Fruit fly (Drosophila melanogaster) whole organism, embryonic: ENCODE measurements around the gene Pop5.

Source experiments
- Aef1 ChIP-seq: fragments of 200-800 bp; sonication (Bioruptor generic); IDR thresholded peaks from 3 replicates; pipeline ENCODE4 v1.3.6; 2022; ENCODE audit warnings: missing biosample characterization, missing genetic modification characterization
- CG10147 ChIP-seq: fragments of 200-800 bp; sonication (Bioruptor generic); optimal IDR thresholded peaks from 2 replicates; lab custom pipeline; 2019; ENCODE audit warnings: missing biosample characterization, mild to moderate bottlenecking, missing genetic modification characterization, moderate library complexity
- CG10366 ChIP-seq: fragments of 200-800 bp; sonication (Bioruptor generic); IDR thresholded peaks from 2 replicates; pipeline ENCODE4 v1.3.6; 2022; ENCODE audit warnings: missing biosample characterization, missing genetic modification characterization
- CG11456 ChIP-seq: fragments of 200-800 bp; sonication (Bioruptor generic); IDR thresholded peaks from 3 replicates; pipeline ENCODE4 v1.3.6; 2022; ENCODE audit warnings: missing biosample characterization, missing genetic modification characterization
- CG14667 ChIP-seq: fragments of 200-800 bp; sonication (Bioruptor generic); IDR thresholded peaks from 2 replicates; pipeline ENCODE4 v1.3.6; 2022; ENCODE audit warnings: missing biosample characterization, missing genetic modification characterization
- CG1529 ChIP-seq: fragments of 200-800 bp; sonication (Bioruptor generic); optimal IDR thresholded peaks from 3 replicates; lab custom pipeline; 2018; ENCODE audit warnings: missing biosample characterization, missing genetic modification characterization
- CG18764 ChIP-seq: fragments of 200-800 bp; sonication (Bioruptor generic); optimal IDR thresholded peaks from 3 replicates; lab custom pipeline; 2016; ENCODE audit warnings: missing biosample characterization, missing genetic modification characterization
- CG3281 ChIP-seq: fragments of 200-800 bp; sonication (Bioruptor generic); optimal IDR thresholded peaks from 3 replicates; lab custom pipeline; 2017; ENCODE audit warnings: missing biosample characterization, mild to moderate bottlenecking, missing genetic modification characterization
- CG33213 ChIP-seq: fragments of 200-800 bp; sonication (Bioruptor generic); optimal IDR thresholded peaks from 3 replicates; lab custom pipeline; 2016; ENCODE audit warnings: missing biosample characterization, missing genetic modification characterization
- CG3407 ChIP-seq: fragments of 200-800 bp; sonication (Bioruptor generic); optimal IDR thresholded peaks from 2 replicates; lab custom pipeline; 2018; ENCODE audit warnings: missing biosample characterization, mild to moderate bottlenecking, missing genetic modification characterization
- CG34224 ChIP-seq: fragments of 200-800 bp; sonication (Bioruptor generic); IDR thresholded peaks from 3 replicates; pipeline ENCODE4 v1.3.6; 2022; ENCODE audit warnings: missing biosample characterization, missing genetic modification characterization; ENCODE audit not compliant: partially characterized antibody
- CG9437 ChIP-seq: fragments of 200-800 bp; sonication (Bioruptor generic); optimal IDR thresholded peaks from 2 replicates; lab custom pipeline; 2018; ENCODE audit warnings: missing biosample characterization, mild to moderate bottlenecking, missing genetic modification characterization
- CG9797 ChIP-seq: fragments of 200-800 bp; sonication (Bioruptor generic); optimal IDR thresholded peaks from 3 replicates; lab custom pipeline; 2018; ENCODE audit warnings: missing biosample characterization, mild to moderate bottlenecking, missing genetic modification characterization
- Doc3 ChIP-seq: fragments of 200-800 bp; sonication (Bioruptor generic); IDR thresholded peaks from 3 replicates; pipeline ENCODE4 v1.3.6; 2022; ENCODE audit warnings: missing biosample characterization, missing genetic modification characterization; ENCODE audit not compliant: partially characterized antibody
- Dref ChIP-seq: fragments of 200-800 bp; sonication (Bioruptor generic); IDR thresholded peaks from 2 replicates; pipeline ENCODE4 v1.3.6; 2022; ENCODE audit warnings: missing biosample characterization, missing genetic modification characterization
- HLH3B ChIP-seq: fragments of 200-800 bp; sonication (Bioruptor generic); IDR thresholded peaks from 2 replicates; pipeline ENCODE4 v1.3.6; 2022; ENCODE audit warnings: missing biosample characterization, missing genetic modification characterization
- HmgZ ChIP-seq: fragments of 200-800 bp; sonication (Bioruptor generic); optimal IDR thresholded peaks from 2 replicates; lab custom pipeline; 2018; ENCODE audit warnings: missing biosample characterization, mild to moderate bottlenecking, missing genetic modification characterization
- Hmr ChIP-seq: fragments of 200-800 bp; sonication (Bioruptor generic); optimal IDR thresholded peaks from 3 replicates; lab custom pipeline; 2017; ENCODE audit warnings: mild to moderate bottlenecking, missing biosample characterization, missing genetic modification reagents, missing genetic modification characterization
- Lpt ChIP-seq: fragments of >200 bp; optimal IDR thresholded peaks from 2 replicates; lab custom pipeline; 2018; ENCODE audit warnings: missing biosample characterization, missing genetic modification characterization
- Med ChIP-seq: fragments of 200-800 bp; sonication (Bioruptor generic); peaks from one replicate; lab custom pipeline; 2016; ENCODE audit warnings: missing biosample characterization, missing genetic modification characterization, mild to moderate bottlenecking, inconsistent platforms, moderate library complexity
- NFAT ChIP-seq: fragments of 200-800 bp; sonication (Bioruptor generic); IDR thresholded peaks from 2 replicates; pipeline ENCODE4 v1.3.6; 2022; ENCODE audit warnings: missing biosample characterization, missing genetic modification characterization
- Opbp ChIP-seq: fragments of 200-800 bp; sonication (Bioruptor generic); IDR thresholded peaks from 3 replicates; pipeline ENCODE4 v1.3.6; 2022; ENCODE audit warnings: missing biosample characterization, missing genetic modification characterization; ENCODE audit not compliant: partially characterized antibody
- Rx ChIP-seq: fragments of 200-800 bp; sonication (Bioruptor generic); IDR thresholded peaks from 2 replicates; pipeline ENCODE4 v1.3.6; 2022; ENCODE audit warnings: missing biosample characterization, missing genetic modification characterization
- Spps ChIP-seq: fragments of 200-800 bp; sonication (Bioruptor generic); optimal IDR thresholded peaks from 2 replicates; lab custom pipeline; 2018; ENCODE audit warnings: missing biosample characterization, mild to moderate bottlenecking, missing genetic modification characterization
- Sry-δ ChIP-seq: fragments of 200-800 bp; sonication (Bioruptor generic); optimal IDR thresholded peaks from 2 replicates; lab custom pipeline; 2016; ENCODE audit warnings: missing biosample characterization, missing genetic modification characterization
- TFAM ChIP-seq: fragments of 200-800 bp; sonication (Bioruptor generic); optimal IDR thresholded peaks from 2 replicates; lab custom pipeline; 2017; ENCODE audit warnings: missing biosample characterization, missing genetic modification characterization, inconsistent platforms
- Taf1 ChIP-seq: fragments of 200-800 bp; sonication (Bioruptor generic); IDR thresholded peaks from 2 replicates; pipeline ENCODE4 v1.3.6; 2022; ENCODE audit warnings: missing biosample characterization, missing genetic modification characterization
- Xrp1 ChIP-seq: fragments of 200-800 bp; sonication (Bioruptor generic); IDR thresholded peaks from 2 replicates; pipeline ENCODE4 v1.3.6; 2022; ENCODE audit warnings: missing biosample characterization, missing genetic modification characterization
- bab2 ChIP-seq: fragments of 200-800 bp; sonication (Bioruptor generic); optimal IDR thresholded peaks from 2 replicates; lab custom pipeline; 2016; ENCODE audit warnings: missing biosample characterization, missing genetic modification characterization
- cad ChIP-seq: fragments of >200 bp; optimal IDR thresholded peaks from 2 replicates; lab custom pipeline; 2017; ENCODE audit warnings: missing biosample characterization, missing genetic modification characterization
- chm ChIP-seq: fragments of 200-800 bp; sonication (Bioruptor generic); IDR thresholded peaks from 2 replicates; pipeline ENCODE4 v1.3.6; 2022; ENCODE audit warnings: missing biosample characterization, missing genetic modification characterization
- dm ChIP-seq: fragments of 200-800 bp; sonication (Bioruptor generic); optimal IDR thresholded peaks from 3 replicates; lab custom pipeline; 2016; ENCODE audit warnings: missing biosample characterization, missing genetic modification characterization
- dmrt11E ChIP-seq: fragments of 200-800 bp; sonication (Bioruptor generic); optimal IDR thresholded peaks from 3 replicates; lab custom pipeline; 2018; ENCODE audit warnings: missing biosample characterization, mild to moderate bottlenecking, missing genetic modification characterization, moderate library complexity
- esg ChIP-seq: fragments of 200-800 bp; sonication (Bioruptor generic); conservative IDR thresholded peaks from 2 replicates; pipeline ENCODE4 v1.3.6; 2022; ENCODE audit warnings: missing biosample characterization, missing genetic modification characterization
- fd64A ChIP-seq: fragments of 200-800 bp; sonication (Bioruptor generic); optimal IDR thresholded peaks from 3 replicates; lab custom pipeline; 2018; ENCODE audit warnings: missing biosample characterization, mild to moderate bottlenecking, missing genetic modification characterization
- fd96Cb ChIP-seq: fragments of 200-800 bp; sonication (Bioruptor generic); optimal IDR thresholded peaks from 2 replicates; lab custom pipeline; 2018; ENCODE audit warnings: missing biosample characterization, mild to moderate bottlenecking, missing genetic modification characterization, moderate library complexity
- grn ChIP-seq: fragments of 200-800 bp; sonication (Bioruptor generic); optimal IDR thresholded peaks from 3 replicates; lab custom pipeline; 2017; ENCODE audit warnings: missing biosample characterization, missing genetic modification characterization
- her ChIP-seq: fragments of 200-800 bp; sonication (Bioruptor generic); optimal IDR thresholded peaks from 2 replicates; lab custom pipeline; 2016; ENCODE audit warnings: missing biosample characterization, missing genetic modification characterization
- hkb ChIP-seq, 2 experiments: fragments of 200-800 bp in 1 of 2; fragments of >200 bp in 1 of 2; sonication (Bioruptor generic) in 1 of 2; IDR thresholded peaks in 1 of 2; optimal IDR thresholded peaks in 1 of 2; 2 replicates each; pipeline versions ENCODE4 v1.3.6 to Lab custom; 2017 to 2022; ENCODE audit warnings: missing biosample characterization in 1 of 2, missing genetic modification characterization in 1 of 2
- lmd ChIP-seq: fragments of 200-800 bp; sonication (Bioruptor generic); IDR thresholded peaks from 2 replicates; pipeline ENCODE4 v1.3.6; 2022; ENCODE audit warnings: missing biosample characterization, missing genetic modification characterization
- onecut ChIP-seq: fragments of 200-800 bp; sonication (Bioruptor generic); IDR thresholded peaks from 2 replicates; pipeline ENCODE4 v1.3.6; 2022; ENCODE audit warnings: missing biosample characterization, missing genetic modification characterization
- otp ChIP-seq: fragments of 200-800 bp; sonication (Bioruptor generic); IDR thresholded peaks from 3 replicates; pipeline ENCODE4, ENCODE4 v1.3.6; 2022; ENCODE audit warnings: missing biosample characterization, missing genetic modification characterization
- pb ChIP-seq: fragments of 200-800 bp; sonication (Bioruptor generic); optimal IDR thresholded peaks from 3 replicates; lab custom pipeline; 2016; ENCODE audit warnings: missing biosample characterization, missing genetic modification characterization
- peb ChIP-seq: fragments of 200-800 bp; sonication (Bioruptor generic); IDR thresholded peaks from 2 replicates; pipeline ENCODE4 v1.3.6; 2022; ENCODE audit warnings: missing biosample characterization, missing genetic modification characterization
- pita ChIP-seq: fragments of 200-800 bp; sonication (Bioruptor generic); optimal IDR thresholded peaks from 2 replicates; lab custom pipeline; 2017; ENCODE audit warnings: missing biosample characterization, mild to moderate bottlenecking, missing genetic modification characterization
- stc ChIP-seq: fragments of 200-800 bp; sonication (Bioruptor generic); IDR thresholded peaks from 2 replicates; pipeline ENCODE4 v1.3.6; 2022; ENCODE audit warnings: missing biosample characterization, missing genetic modification characterization
- tna ChIP-seq: fragments of 200-800 bp; sonication (Bioruptor generic); IDR thresholded peaks from 2 replicates; pipeline ENCODE4 v1.3.6; 2022; ENCODE audit warnings: missing biosample characterization, missing genetic modification characterization; ENCODE audit not compliant: partially characterized antibody
- unpg ChIP-seq: fragments of 200-800 bp; sonication (Bioruptor generic); optimal IDR thresholded peaks from 3 replicates; lab custom pipeline; 2018; ENCODE audit warnings: missing biosample characterization, mild to moderate bottlenecking, missing genetic modification characterization, moderate library complexity
- vvl ChIP-seq: fragments of 200-800 bp; sonication (Bioruptor generic); IDR thresholded peaks from 2 replicates; pipeline ENCODE4 v1.3.6; 2022; ENCODE audit warnings: missing biosample characterization, missing genetic modification characterization
- z ChIP-seq: fragments of 200-800 bp; sonication (Bioruptor generic); IDR thresholded peaks from 3 replicates; pipeline ENCODE4 v1.3.6; 2022; ENCODE audit warnings: missing biosample characterization, missing genetic modification characterization
- zf30C ChIP-seq: fragments of 200-800 bp; sonication (Bioruptor generic); optimal IDR thresholded peaks from 3 replicates; lab custom pipeline; 2018; ENCODE audit warnings: missing biosample characterization, mild to moderate bottlenecking, missing genetic modification characterization

The Pop5 gene

DNA sequence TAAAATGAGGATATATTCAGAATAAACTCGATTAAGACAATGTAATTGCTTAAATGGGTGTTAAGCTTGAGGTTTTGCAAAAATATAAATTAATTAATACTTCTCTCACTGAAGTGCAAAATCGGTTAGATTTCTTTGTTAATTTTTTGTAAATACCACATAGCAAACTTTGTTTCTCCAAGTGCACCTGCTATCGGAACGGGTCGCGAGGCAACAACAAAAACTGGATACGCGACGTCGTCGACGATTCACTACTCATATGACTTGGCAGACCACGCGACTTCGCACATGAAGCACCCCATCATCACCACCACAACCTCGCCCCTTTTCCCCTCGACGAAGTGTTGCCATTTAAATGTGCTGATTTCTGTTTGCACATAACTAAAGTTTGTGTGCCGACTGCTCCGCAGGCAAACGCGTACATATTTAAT lies 37.8 kb downstream of the Pop5 start (continued):
- no peak for TF ChIP-seq Aef1 (GFP tag; lab: Robert Waterston, UW)
- no peak for TF ChIP-seq hkb (optimal IDR thresholded peaks at IDR 0.05; lab: Kevin White, UChicago)
- TF ChIP-seq hkb (GFP tag; IDR thresholded peaks at IDR 0.05; lab: Robert Waterston, UW): peak; percentile 44; the same call in 1 of the 2 replicates
- TF ChIP-seq her (GFP tag; lab: Kevin White, UChicago): no peak
- TF ChIP-seq pb (GFP tag; lab: Kevin White, UChicago): no peak
- no peak for TF ChIP-seq CG18764 (GFP tag; lab: Kevin White, UChicago)
- TF ChIP-seq z (GFP tag; lab: Robert Waterston, UW): no peak
- no peak for TF ChIP-seq stc (GFP tag; lab: Robert Waterston, UW)
- no peak for TF ChIP-seq bab2 (GFP tag; lab: Kevin White, UChicago)
- TF ChIP-seq Hmr (GFP tag; lab: Kevin White, UChicago): no peak
- no peak for TF ChIP-seq chm (GFP tag; lab: Robert Waterston, UW)
- TF ChIP-seq esg: peak; percentile 25; the same call in 1 of the 2 replicates
- peak; percentile 35; the same call in 1 of the 2 replicates for TF ChIP-seq Xrp1 (GFP tag; lab: Robert Waterston, UW)
- no peak for TF ChIP-seq grn (GFP tag; lab: Kevin White, UChicago)
- TF ChIP-seq CG33213 (GFP tag; lab: Kevin White, UChicago): no peak
- no peak for TF ChIP-seq Lpt (GFP tag; lab: Kevin White, UChicago)
- TF ChIP-seq CG11456 (GFP tag; lab: Robert Waterston, UW): peak; percentile 61; the same call in 1 of the 3 replicates
- no peak for TF ChIP-seq Dref (GFP tag; lab: Robert Waterston, UW)
- no peak for TF ChIP-seq zf30C (GFP tag; lab: Kevin White, UChicago)
- peak; percentile 23 for TF ChIP-seq fd96Cb (tag; lab: Kevin White, UChicago)
- no peak for TF ChIP-seq pita (GFP tag; lab: Kevin White, UChicago)
- peak; percentile 40; the same call in 1 of the 3 replicates for TF ChIP-seq otp (GFP tag; lab: Robert Waterston, UW)
- no peak for TF ChIP-seq dmrt11E
- peak; percentile 32; the same call in 1 of the 2 replicates for TF ChIP-seq NFAT (GFP tag; lab: Robert Waterston, UW)
- no peak for TF ChIP-seq onecut (GFP tag; lab: Robert Waterston, UW)
- no peak for TF ChIP-seq CG1529 (GFP tag; lab: Kevin White, UChicago)
- TF ChIP-seq Spps (tag; lab: Kevin White, UChicago): no peak
- no peak for TF ChIP-seq CG3407 (GFP tag; lab: Kevin White, UChicago)
- no peak for TF ChIP-seq CG34224
- no peak for TF ChIP-seq TFAM
- peak; percentile 2 for TF ChIP-seq HmgZ (tag; lab: Kevin White, UChicago)
- TF ChIP-seq lmd (GFP tag; lab: Robert Waterston, UW): peak; percentile 56; the same call in 1 of the 2 replicates
- peak; percentile 7 for TF ChIP-seq CG3281
- peak; percentile 39 for TF ChIP-seq CG9437 (GFP tag; lab: Kevin White, UChicago)
- TF ChIP-seq Opbp (GFP tag; lab: Robert Waterston, UW): no peak
- TF ChIP-seq CG9797: no peak
- TF ChIP-seq cad (GFP tag; lab: Kevin White, UChicago): no peak
- no peak for TF ChIP-seq tna (GFP tag; lab: Robert Waterston, UW)
- no peak for TF ChIP-seq Doc3 (GFP tag; lab: Robert Waterston, UW)
- peak; percentile 64 for TF ChIP-seq HLH3B (GFP tag; lab: Robert Waterston, UW)
- peak; percentile 52; the same call in 1 of the 2 replicates for TF ChIP-seq CG10366 (GFP tag; lab: Robert Waterston, UW)
- 0 out of 2 replicates have a peak, but pooled peaks have one; percentile 28 for TF ChIP-seq Rx
- no peak for TF ChIP-seq CG10147 (GFP tag; lab: Kevin White, UChicago)
- TF ChIP-seq vvl (GFP tag; lab: Robert Waterston, UW): peak; percentile 53; the same call in 1 of the 2 replicates
- no peak for TF ChIP-seq Sry-δ (GFP tag; lab: Kevin White, UChicago)
- TF ChIP-seq dm (GFP tag; lab: Kevin White, UChicago): no peak
- TF ChIP-seq peb (GFP tag; lab: Robert Waterston, UW): 0 out of 2 replicates have a peak, but pooled peaks have one; percentile 16
- 0 out of 2 replicates have a peak, but pooled peaks have one; percentile 15 for TF ChIP-seq CG14667 (GFP tag; lab: Robert Waterston, UW)
- TF ChIP-seq unpg (GFP tag; lab: Kevin White, UChicago): peak; percentile 42
- TF ChIP-seq fd64A: no peak
- peak; percentile 59 for TF ChIP-seq Med
- peak; percentile 42; the same call in 1 of the 2 replicates for TF ChIP-seq Taf1
